Worm (Caenorhabditis elegans) whole organism, L3 larva: ENCODE results near the gene zipt-16.

ENCODE experiments used
- ceh-28 ChIP-seq: fragments of 150-350 bp; optimal IDR thresholded peaks from 2 replicates; lab custom pipeline; 2014; ENCODE audit warnings: missing biosample characterization, missing genetic modification reagents, missing genetic modification characterization
- ceh-9 ChIP-seq: sonication (generic microtip); optimal IDR thresholded peaks from 2 replicates; lab custom pipeline; 2018; ENCODE audit warnings: missing biosample characterization, missing genetic modification characterization
- daf-12 ChIP-seq: fragments of 150-350 bp; optimal IDR thresholded peaks from 2 replicates; lab custom pipeline; 2014; ENCODE audit warnings: missing biosample characterization, missing genetic modification reagents, missing genetic modification characterization
- egl-27 ChIP-seq: sonication (generic microtip); optimal IDR thresholded peaks from 4 replicates; lab custom pipeline; 2017; ENCODE audit warnings: missing biosample characterization, missing genetic modification reagents, missing genetic modification characterization
- egl-5 ChIP-seq: fragments of 150-350 bp; optimal IDR thresholded peaks from 2 replicates; lab custom pipeline; 2017; ENCODE audit warnings: missing biosample characterization, missing genetic modification reagents, missing genetic modification characterization, inconsistent platforms
- lin-39 ChIP-seq: fragments of 150-350 bp; optimal IDR thresholded peaks from 2 replicates; lab custom pipeline; 2018; ENCODE audit warnings: missing biosample characterization, missing genetic modification reagents, missing genetic modification characterization
- nhr-76 ChIP-seq: fragments of 150-350 bp; sonication (generic microtip); optimal IDR thresholded peaks from 5 replicates; lab custom pipeline; 2014; ENCODE audit warnings: missing biosample characterization, missing genetic modification characterization
- nhr-77 ChIP-seq: fragments of 150-350 bp; optimal IDR thresholded peaks from 2 replicates; lab custom pipeline; 2014; ENCODE audit warnings: missing biosample characterization, missing genetic modification characterization
- pha-4 ChIP-seq: fragments of 150-350 bp; optimal IDR thresholded peaks from 2 replicates; lab custom pipeline; 2014; ENCODE audit warnings: missing biosample characterization, missing genetic modification reagents, missing genetic modification characterization
- snpc-4 ChIP-seq: fragments of 150-350 bp; optimal IDR thresholded peaks from 2 replicates; lab custom pipeline; 2014; ENCODE audit warnings: missing biosample characterization, missing genetic modification characterization
- unc-62 ChIP-seq: fragments of 150-350 bp; sonication (generic microtip); optimal IDR thresholded peaks from 4 replicates; lab custom pipeline; 2014; ENCODE audit warnings: missing biosample characterization, missing genetic modification reagents, missing genetic modification characterization
- zag-1 ChIP-seq: fragments of 150-350 bp; optimal IDR thresholded peaks from 2 replicates; lab custom pipeline; 2014; ENCODE audit warnings: missing biosample characterization, missing genetic modification characterization
- ztf-11 ChIP-seq: fragments of 150-350 bp; optimal IDR thresholded peaks from 2 replicates; lab custom pipeline; 2014; ENCODE audit warnings: missing biosample characterization, missing genetic modification characterization
- ztf-4 ChIP-seq: fragments of 150-350 bp; optimal IDR thresholded peaks from 2 replicates; lab custom pipeline; 2014; ENCODE audit warnings: missing biosample characterization, missing genetic modification characterization

- TF ChIP-seq lin-39 (no peak), ceh-9 (tag; lab: Kevin White, UChicago) (no peak), unc-62 (GFP tag; lab: Kevin White, UChicago) (no peak), ztf-11 (no peak), snpc-4 (tag; lab: Kevin White, UChicago) (no peak), nhr-77 (tag; lab: Kevin White, UChicago) (no peak), pha-4 (tag; lab: Kevin White, UChicago) (no peak), ztf-4 (tag; lab: Kevin White, UChicago) (no peak), nhr-76 (no peak), zag-1 (no peak), egl-5 (tag; lab: Kevin White, UChicago) (peak; percentile 53), daf-12 (tag; lab: Kevin White, UChicago) (no peak), egl-27 (tag; lab: Kevin White, UChicago) (no peak), ceh-28 (no peak)
These were observed 16.5 kb upstream of the zipt-16 start, which contains the start of gene mig-17 for ce11 chrV:11446297-11446696.
